Fruit fly (Drosophila melanogaster): ENCODE measurements around the gene Hex-t2.

dm6 chr3R:26478644-26479043, 28.2 kb downstream of the Hex-t2 start:
- TF ChIP-seq CG7045 (GFP tag; optimal IDR thresholded peaks at IDR 0.05) (no peak), CG14711 (tag; optimal IDR thresholded peaks at IDR 0.05) (no peak), CG12768 (GFP tag; optimal IDR thresholded peaks at IDR 0.05) (no peak), pad (GFP tag; optimal IDR thresholded peaks at IDR 0.05) (no peak), tj (GFP tag; optimal IDR thresholded peaks at IDR 0.05) (no peak), cic (GFP tag; optimal IDR thresholded peaks at IDR 0.05) (no peak), Hr96 (GFP tag; optimal IDR thresholded peaks at IDR 0.05) (no peak), Clk (GFP tag; optimal IDR thresholded peaks at IDR 0.05) (no peak)

Measured in whole organism, adult.